Worm (Caenorhabditis elegans): ENCODE measurements around the gene mrps-22.

- TF ChIP-seq set-16 (GFP tag; IDR thresholded peaks at IDR 0.05) = no peak
- TF ChIP-seq aly-2 (tag; optimal IDR thresholded peaks at IDR 0.05) = no peak
- no peak for TF ChIP-seq zip-2 (tag; optimal IDR thresholded peaks at IDR 0.05)
- TF ChIP-seq lsy-2 (tag; optimal IDR thresholded peaks at IDR 0.05) = no peak
- no peak for TF ChIP-seq pqm-1 (tag; optimal IDR thresholded peaks at IDR 0.05)
- TF ChIP-seq nhr-28 (tag; optimal IDR thresholded peaks at IDR 0.05) = no peak
- TF ChIP-seq lin-13 (GFP tag; optimal IDR thresholded peaks at IDR 0.05) = no peak
- TF ChIP-seq nhr-102 (tag; optimal IDR thresholded peaks at IDR 0.05) = no peak
- TF ChIP-seq mxl-2 (GFP tag; conservative IDR thresholded peaks at IDR 0.05) = no peak
- no peak for TF ChIP-seq nhr-11 (tag; optimal IDR thresholded peaks at IDR 0.05)
Observed at ce11 chrII:10618157-10618556, 35.7 kb downstream of the mrps-22 start, which contains the start of gene C14A4.13.

Data from whole organism, L4 larva.